Fruit fly (Drosophila melanogaster) whole organism, embryonic: Measurements from ENCODE around the gene SP1173.

ENCODE experiments used
- Bgb ChIP-seq: fragments of 200-800 bp; sonication (Bioruptor generic); IDR thresholded peaks from 2 replicates; pipeline ENCODE4 v1.3.6; 2022; ENCODE audit warnings: missing biosample characterization, missing genetic modification characterization; ENCODE audit not compliant: partially characterized antibody
- CG12104 ChIP-seq: fragments of 200-800 bp; sonication (Bioruptor generic); optimal IDR thresholded peaks from 3 replicates; lab custom pipeline; 2016; ENCODE audit warnings: missing biosample characterization, missing genetic modification characterization
- CG12659 ChIP-seq: fragments of 200-800 bp; sonication (Bioruptor generic); optimal IDR thresholded peaks from 3 replicates; lab custom pipeline; 2017; ENCODE audit warnings: mild to moderate bottlenecking, missing biosample characterization, missing genetic modification reagents, missing genetic modification characterization
- CG13296 ChIP-seq: fragments of 200-800 bp; sonication (Bioruptor generic); optimal IDR thresholded peaks from 3 replicates; lab custom pipeline; 2018; ENCODE audit warnings: missing biosample characterization, mild to moderate bottlenecking, missing genetic modification characterization
- CG13894 ChIP-seq: fragments of 200-800 bp; sonication (Bioruptor generic); optimal IDR thresholded peaks from 3 replicates; lab custom pipeline; 2018; ENCODE audit warnings: missing biosample characterization, mild to moderate bottlenecking, missing genetic modification characterization, moderate library complexity
- CG14014 ChIP-seq: fragments of 200-800 bp; sonication (Bioruptor generic); IDR thresholded peaks from 2 replicates; pipeline ENCODE4 v1.3.6; 2022; ENCODE audit warnings: missing biosample characterization, missing genetic modification characterization
- CG1602 ChIP-seq: fragments of 200-800 bp; sonication (Bioruptor generic); optimal IDR thresholded peaks from 3 replicates; lab custom pipeline; 2016; ENCODE audit warnings: missing biosample characterization, missing genetic modification characterization
- CG1603 ChIP-seq: fragments of 200-800 bp; sonication (Bioruptor generic); optimal IDR thresholded peaks from 2 replicates; lab custom pipeline; 2019; ENCODE audit warnings: missing biosample characterization, mild to moderate bottlenecking, missing genetic modification characterization, moderate library complexity
- CG31388 ChIP-seq: fragments of 200-800 bp; sonication (Bioruptor generic); optimal IDR thresholded peaks from 2 replicates; lab custom pipeline; 2016; ENCODE audit warnings: missing biosample characterization, missing genetic modification characterization
- CG32767 ChIP-seq: fragments of 200-800 bp; sonication (Bioruptor generic); IDR thresholded peaks from 2 replicates; pipeline ENCODE4 v1.3.6; 2022; ENCODE audit warnings: missing biosample characterization, missing genetic modification characterization
- CG3847 ChIP-seq: fragments of 200-800 bp; sonication (Bioruptor generic); IDR thresholded peaks from 2 replicates; pipeline ENCODE4 v1.3.6; 2022; ENCODE audit warnings: missing biosample characterization, missing genetic modification characterization
- CG4730 ChIP-seq: fragments of 200-800 bp; sonication (Bioruptor generic); IDR thresholded peaks from 2 replicates; pipeline ENCODE4 v1.3.6; 2022; ENCODE audit warnings: missing biosample characterization, missing genetic modification characterization
- CG6272 ChIP-seq: fragments of 200-800 bp; sonication (Bioruptor generic); IDR thresholded peaks from 2 replicates; pipeline ENCODE4 v1.3.6; 2022; ENCODE audit warnings: missing biosample characterization, missing genetic modification characterization
- CG6854 ChIP-seq: fragments of 200-800 bp; sonication (Bioruptor generic); optimal IDR thresholded peaks from 3 replicates; lab custom pipeline; 2017; ENCODE audit warnings: missing biosample characterization, mild to moderate bottlenecking, missing genetic modification characterization
- CG8281 ChIP-seq: fragments of 200-800 bp; sonication (Bioruptor generic); optimal IDR thresholded peaks from 2 replicates; lab custom pipeline; 2018; ENCODE audit warnings: missing biosample characterization, mild to moderate bottlenecking, missing genetic modification characterization, moderate library complexity
- CG9437 ChIP-seq: fragments of 200-800 bp; sonication (Bioruptor generic); optimal IDR thresholded peaks from 2 replicates; lab custom pipeline; 2018; ENCODE audit warnings: missing biosample characterization, mild to moderate bottlenecking, missing genetic modification characterization
- CG9797 ChIP-seq: fragments of 200-800 bp; sonication (Bioruptor generic); optimal IDR thresholded peaks from 3 replicates; lab custom pipeline; 2018; ENCODE audit warnings: missing biosample characterization, mild to moderate bottlenecking, missing genetic modification characterization
- CHES-1-like ChIP-seq: fragments of 200-800 bp; sonication (Bioruptor generic); optimal IDR thresholded peaks from 2 replicates; lab custom pipeline; 2016; ENCODE audit warnings: missing biosample characterization, missing genetic modification characterization
- CoRest ChIP-seq: fragments of 200-800 bp; sonication (Bioruptor generic); optimal IDR thresholded peaks from 3 replicates; lab custom pipeline; 2018; ENCODE audit warnings: missing biosample characterization, mild to moderate bottlenecking, missing genetic modification characterization, moderate library complexity
- Dek ChIP-seq: fragments of 200-800 bp; sonication (Bioruptor generic); optimal IDR thresholded peaks from 3 replicates; lab custom pipeline; 2019; ENCODE audit warnings: missing biosample characterization, mild to moderate bottlenecking, missing genetic modification characterization, moderate library complexity
- Dp ChIP-seq: fragments of 200-800 bp; sonication (Bioruptor generic); optimal IDR thresholded peaks from 2 replicates; lab custom pipeline; 2018; ENCODE audit warnings: missing biosample characterization, mild to moderate bottlenecking, missing genetic modification characterization, moderate library complexity
- Dref ChIP-seq: fragments of 200-800 bp; sonication (Bioruptor generic); IDR thresholded peaks from 2 replicates; pipeline ENCODE4 v1.3.6; 2022; ENCODE audit warnings: missing biosample characterization, missing genetic modification characterization
- H15 ChIP-seq: fragments of 200-800 bp; sonication (Bioruptor generic); IDR thresholded peaks from 3 replicates; pipeline ENCODE4 v1.3.6; 2022; ENCODE audit warnings: missing biosample characterization, missing genetic modification characterization
- Hr3 ChIP-seq: fragments of 200-800 bp; sonication (Bioruptor generic); optimal IDR thresholded peaks from 3 replicates; lab custom pipeline; 2016; ENCODE audit warnings: missing biosample characterization, missing genetic modification characterization
- PHDP ChIP-seq: fragments of 200-800 bp; sonication (Bioruptor generic); optimal IDR thresholded peaks from 3 replicates; lab custom pipeline; 2018; ENCODE audit warnings: missing biosample characterization, mild to moderate bottlenecking, missing genetic modification characterization, moderate library complexity
- Ravus ChIP-seq: fragments of 200-800 bp; sonication (Bioruptor generic); IDR thresholded peaks from 2 replicates; pipeline ENCODE4 v1.3.6; 2022; ENCODE audit warnings: missing biosample characterization, missing genetic modification characterization
- Sry-β ChIP-seq: fragments of 200-800 bp; sonication (Bioruptor generic); optimal IDR thresholded peaks from 2 replicates; lab custom pipeline; 2018; ENCODE audit warnings: missing biosample characterization, mild to moderate bottlenecking, missing genetic modification characterization, moderate library complexity
- Stat92E ChIP-seq, 3 experiments: fragments of >200 bp in 2 of 3; fragments of 200-800 bp in 1 of 3; sonication (Bioruptor generic) in 1 of 3; optimal IDR thresholded peaks; 2 replicates each; lab custom pipeline; 2017 to 2019; ENCODE audit warnings: missing biosample characterization in 3 of 3, missing genetic modification characterization in 3 of 3, mild to moderate bottlenecking in 1 of 3, moderate library complexity in 1 of 3
- TFAM ChIP-seq: fragments of 200-800 bp; sonication (Bioruptor generic); optimal IDR thresholded peaks from 2 replicates; lab custom pipeline; 2017; ENCODE audit warnings: missing biosample characterization, missing genetic modification characterization, inconsistent platforms
- Xbp1 ChIP-seq: fragments of 200-800 bp; sonication (Bioruptor generic); optimal IDR thresholded peaks from 3 replicates; lab custom pipeline; 2016; ENCODE audit warnings: missing biosample characterization, mild to moderate bottlenecking, missing genetic modification characterization
- bcd ChIP-seq: fragments of 200-800 bp; sonication (Bioruptor generic); optimal IDR thresholded peaks from 2 replicates; lab custom pipeline; 2017; ENCODE audit warnings: missing biosample characterization, mild to moderate bottlenecking, missing genetic modification characterization
- dati ChIP-seq: fragments of 200-800 bp; sonication (Bioruptor generic); IDR thresholded peaks from 2 replicates; pipeline ENCODE4 v1.3.6; 2022; ENCODE audit warnings: missing biosample characterization, missing genetic modification characterization
- ewg ChIP-seq: fragments of 200-800 bp; sonication (Bioruptor generic); optimal IDR thresholded peaks from 3 replicates; lab custom pipeline; 2017; ENCODE audit warnings: mild to moderate bottlenecking, missing biosample characterization, missing genetic modification reagents, missing genetic modification characterization
- fd64A ChIP-seq: fragments of 200-800 bp; sonication (Bioruptor generic); optimal IDR thresholded peaks from 3 replicates; lab custom pipeline; 2018; ENCODE audit warnings: missing biosample characterization, mild to moderate bottlenecking, missing genetic modification characterization
- grn ChIP-seq: fragments of 200-800 bp; sonication (Bioruptor generic); optimal IDR thresholded peaks from 3 replicates; lab custom pipeline; 2017; ENCODE audit warnings: missing biosample characterization, missing genetic modification characterization
- hth ChIP-seq: fragments of >200 bp; optimal IDR thresholded peaks from 2 replicates; lab custom pipeline; 2017; ENCODE audit warnings: inconsistent platforms
- jigr1 ChIP-seq: fragments of 200-800 bp; sonication (Bioruptor generic); IDR thresholded peaks from 3 replicates; pipeline ENCODE4 v1.3.6; 2022; ENCODE audit warnings: missing biosample characterization, missing genetic modification characterization
- klu ChIP-seq: fragments of 200-800 bp; sonication (Bioruptor generic); IDR thresholded peaks from 2 replicates; pipeline ENCODE4 v1.3.6; 2022; ENCODE audit warnings: missing biosample characterization, missing genetic modification characterization
- nau ChIP-seq: fragments of 200-800 bp; sonication (Bioruptor generic); optimal IDR thresholded peaks from 3 replicates; lab custom pipeline; 2017; ENCODE audit warnings: missing biosample characterization, mild to moderate bottlenecking, missing genetic modification characterization, missing genetic modification reagents
- prd ChIP-seq, 3 experiments: fragments of >200 bp in 2 of 3; fragments of 200-800 bp in 1 of 3; sonication (Bioruptor generic) in 1 of 3; optimal IDR thresholded peaks in 2 of 3; IDR thresholded peaks in 1 of 3; 2 replicates in 2 of 3; 3 replicates in 1 of 3; pipeline versions ENCODE4 v1.3.6 to Lab custom; 2017 to 2022; ENCODE audit warnings: missing biosample characterization in 1 of 3, missing genetic modification characterization in 1 of 3
- pzg ChIP-seq: fragments of 200-800 bp; sonication (Bioruptor generic); optimal IDR thresholded peaks from 3 replicates; lab custom pipeline; 2018; ENCODE audit warnings: missing biosample characterization, mild to moderate bottlenecking, missing genetic modification characterization, moderate library complexity
- schlank ChIP-seq: fragments of 200-800 bp; sonication (Bioruptor generic); optimal IDR thresholded peaks from 2 replicates; lab custom pipeline; 2018; ENCODE audit warnings: missing biosample characterization, mild to moderate bottlenecking, missing genetic modification characterization
- sim ChIP-seq: fragments of 200-800 bp; sonication (Bioruptor generic); IDR thresholded peaks from 2 replicates; pipeline ENCODE4 v1.3.6; 2022; ENCODE audit warnings: missing biosample characterization, missing genetic modification characterization
- sima ChIP-seq: fragments of 200-800 bp; sonication (Bioruptor generic); optimal IDR thresholded peaks from 2 replicates; lab custom pipeline; 2016; ENCODE audit warnings: missing biosample characterization, missing genetic modification characterization
- slou ChIP-seq: fragments of 200-800 bp; sonication (Bioruptor generic); optimal IDR thresholded peaks from 3 replicates; lab custom pipeline; 2016; ENCODE audit warnings: missing biosample characterization, missing genetic modification characterization
- stwl ChIP-seq: fragments of 200-800 bp; sonication (Bioruptor generic); optimal IDR thresholded peaks from 3 replicates; lab custom pipeline; 2018; ENCODE audit warnings: missing biosample characterization, mild to moderate bottlenecking, missing genetic modification characterization, moderate library complexity
- tgo ChIP-seq: fragments of 200-800 bp; sonication (Bioruptor generic); IDR thresholded peaks from 3 replicates; pipeline ENCODE4 v1.3.6; 2022; ENCODE audit warnings: missing biosample characterization, missing genetic modification characterization

Gene SP1173

dm6 chr3L:6743346-6744165, 40.2 kb upstream of the SP1173 start (continued):
- TF ChIP-seq Hr3 (GFP tag; lab: Kevin White, UChicago): peak; percentile 54
- peak; percentile 88 for TF ChIP-seq pzg (GFP tag; lab: Kevin White, UChicago)
- TF ChIP-seq CG9437 (GFP tag; lab: Kevin White, UChicago): peak; percentile 50
- no peak for TF ChIP-seq H15 (GFP tag; lab: Robert Waterston, UW)
- TF ChIP-seq CG1602 (GFP tag; lab: Kevin White, UChicago): peak; percentile 35
- peak; percentile 30 for TF ChIP-seq schlank (tag; lab: Kevin White, UChicago)
- peak; percentile 4 for TF ChIP-seq Xbp1 (GFP tag; lab: Kevin White, UChicago)
- TF ChIP-seq CG12104: peak; percentile 55
- TF ChIP-seq CG13296 (GFP tag; lab: Kevin White, UChicago): peak; percentile 35
- TF ChIP-seq PHDP (tag; lab: Kevin White, UChicago): no peak

- peak; percentile 87 for TF ChIP-seq CG6272 (GFP tag; lab: Robert Waterston, UW)
- TF ChIP-seq hth (lab: Kevin White, UChicago): no peak
- TF ChIP-seq Xbp1 (GFP tag; lab: Kevin White, UChicago): peak; percentile 65
- TF ChIP-seq Hr3 (GFP tag; lab: Kevin White, UChicago): peak; percentile 67
- TF ChIP-seq CG9797 (GFP tag; lab: Kevin White, UChicago): no peak
- no peak; the same call in 1 of the 2 replicates for TF ChIP-seq CG32767 (GFP tag; lab: Robert Waterston, UW)
- peak; percentile 56 for TF ChIP-seq tgo
- TF ChIP-seq bcd (GFP tag; lab: Kevin White, UChicago): peak; percentile 41
- no peak for TF ChIP-seq Ravus (GFP tag; lab: Robert Waterston, UW)
- peak; percentile 63 for TF ChIP-seq CG3847
- no peak for TF ChIP-seq fd64A (GFP tag; lab: Kevin White, UChicago)
- peak; percentile 83 for TF ChIP-seq Bgb (GFP tag; lab: Robert Waterston, UW)
- peak; percentile 74 for TF ChIP-seq Sry-β (GFP tag; lab: Kevin White, UChicago)
- no peak for TF ChIP-seq CG13894 (tag; lab: Kevin White, UChicago)
- TF ChIP-seq CoRest (tag; lab: Kevin White, UChicago): peak; percentile 54
- TF ChIP-seq jigr1: 0 out of 3 replicates have a peak, but pooled peaks have one; percentile 40
- TF ChIP-seq dati (GFP tag; lab: Robert Waterston, UW): no peak
- TF ChIP-seq Dref: peak; percentile 79
- TF ChIP-seq prd (optimal IDR thresholded peaks at IDR 0.05; lab: Kevin White, UChicago): no peak
- TF ChIP-seq prd (GFP tag; IDR thresholded peaks at IDR 0.05; lab: Robert Waterston, UW): peak; percentile 77
- TF ChIP-seq CG12659 (GFP tag; lab: Kevin White, UChicago): peak; percentile 40
- TF ChIP-seq CG6854 (GFP tag; lab: Kevin White, UChicago): no peak
- no peak for TF ChIP-seq stwl (tag; lab: Kevin White, UChicago)
- TF ChIP-seq TFAM (GFP tag; lab: Kevin White, UChicago): no peak
- TF ChIP-seq CG8281 (tag; lab: Kevin White, UChicago): no peak
- no peak for TF ChIP-seq nau (GFP tag; lab: Kevin White, UChicago)
- no peak for TF ChIP-seq sim (GFP tag; lab: Robert Waterston, UW)
- no peak for TF ChIP-seq grn (GFP tag; lab: Kevin White, UChicago)
- no peak for TF ChIP-seq CG1603 (tag; lab: Kevin White, UChicago)
- peak; percentile 79 for TF ChIP-seq CG14014
- peak; percentile 59 for TF ChIP-seq klu (GFP tag; lab: Robert Waterston, UW)
- TF ChIP-seq CG31388 (GFP tag; lab: Kevin White, UChicago): no peak
- TF ChIP-seq Dek (tag; lab: Kevin White, UChicago): no peak
- no peak for TF ChIP-seq ewg
- TF ChIP-seq CHES-1-like (GFP tag; lab: Kevin White, UChicago): peak; percentile 28
- TF ChIP-seq Stat92E (GFP tag; optimal IDR thresholded peaks at IDR 0.05; lab: Kevin White, UChicago): peak in 1 of 3 experiments; percentile 20
- no peak for TF ChIP-seq sima (GFP tag; lab: Kevin White, UChicago)
- TF ChIP-seq CG4730 (GFP tag; lab: Robert Waterston, UW): peak; percentile 45
- TF ChIP-seq slou: peak; percentile 7
- TF ChIP-seq Dp (GFP tag; lab: Kevin White, UChicago): no peak
Measured at dm6 chr3L:6742974-6743345, 39.6 kb upstream of the SP1173 start, which contains the start of gene dikar. Gene dikar, minus strand, starts transcription at chr3L:6743164.
